Fruit fly (Drosophila melanogaster) whole organism, prepupa: ENCODE data around the gene Acsf2.
A peak's percentile ranks its signal among the peaks of the same experiment; 100 is the strongest.

Source experiments
- Blimp-1 ChIP-seq: fragments of 200-800 bp; sonication (Bioruptor generic); optimal IDR thresholded peaks from 3 replicates; lab custom pipeline; 2017; ENCODE audit warnings: missing biosample characterization, missing genetic modification characterization, mild to moderate bottlenecking, moderate library complexity, missing genetic modification reagents
- CG10669 ChIP-seq: fragments of 200-800 bp; sonication (Bioruptor generic); optimal IDR thresholded peaks from 3 replicates; lab custom pipeline; 2018; ENCODE audit warnings: missing biosample characterization, mild to moderate bottlenecking, missing genetic modification characterization, moderate library complexity
- CG11762 ChIP-seq: fragments of 200-800 bp; sonication (Bioruptor generic); optimal IDR thresholded peaks from 3 replicates; lab custom pipeline; 2016; ENCODE audit warnings: missing biosample characterization, missing genetic modification characterization; ENCODE audit not compliant: insufficient read depth
- CG11902 ChIP-seq: fragments of 200-800 bp; sonication (Bioruptor generic); optimal IDR thresholded peaks from 3 replicates; lab custom pipeline; 2016; ENCODE audit warnings: missing biosample characterization, missing genetic modification characterization
- CG15336 ChIP-seq: fragments of 200-800 bp; sonication (Bioruptor generic); IDR thresholded peaks from 2 replicates; pipeline ENCODE4 v1.3.6; 2022; ENCODE audit warnings: missing biosample characterization, missing genetic modification characterization
- CG16779 ChIP-seq: fragments of 200-800 bp; sonication (Bioruptor generic); optimal IDR thresholded peaks from 3 replicates; lab custom pipeline; 2017; ENCODE audit warnings: missing biosample characterization, mild to moderate bottlenecking, missing genetic modification characterization
- CG3032 ChIP-seq: fragments of 200-800 bp; optimal IDR thresholded peaks from 2 replicates; lab custom pipeline; 2019; ENCODE audit warnings: missing biosample characterization, mild to moderate bottlenecking, missing genetic modification characterization, moderate library complexity
- CG31627 ChIP-seq: fragments of 200-800 bp; sonication (Bioruptor generic); optimal IDR thresholded peaks from 3 replicates; lab custom pipeline; 2016; ENCODE audit warnings: missing biosample characterization, missing genetic modification characterization
- CG32006 ChIP-seq: fragments of 200-800 bp; sonication (Bioruptor generic); optimal IDR thresholded peaks from 3 replicates; lab custom pipeline; 2017; ENCODE audit warnings: missing biosample characterization, mild to moderate bottlenecking, missing genetic modification characterization
- CG34406 ChIP-seq: fragments of 200-800 bp; sonication (Bioruptor generic); optimal IDR thresholded peaks from 3 replicates; lab custom pipeline; 2016; ENCODE audit warnings: missing biosample characterization, missing genetic modification characterization
- CG3919 ChIP-seq: fragments of 200-800 bp; sonication (Bioruptor generic); optimal IDR thresholded peaks from 3 replicates; lab custom pipeline; 2016; ENCODE audit warnings: missing biosample characterization, missing genetic modification characterization
- CG4318 ChIP-seq: fragments of 200-800 bp; sonication (Bioruptor generic); optimal IDR thresholded peaks from 3 replicates; lab custom pipeline; 2017; ENCODE audit warnings: missing biosample characterization, mild to moderate bottlenecking, missing genetic modification characterization
- CG6163 ChIP-seq: fragments of 200-800 bp; sonication (Bioruptor generic); IDR thresholded peaks from 3 replicates; pipeline ENCODE4 v1.3.6; 2022; ENCODE audit warnings: missing biosample characterization, missing genetic modification characterization
- CG6276 ChIP-seq: fragments of 200-800 bp; sonication (Bioruptor generic); optimal IDR thresholded peaks from 2 replicates; lab custom pipeline; 2017; ENCODE audit warnings: missing biosample characterization, mild to moderate bottlenecking, missing genetic modification characterization
- CG6792 ChIP-seq: fragments of 200-800 bp; sonication (Bioruptor generic); optimal IDR thresholded peaks from 3 replicates; lab custom pipeline; 2016; ENCODE audit warnings: missing biosample characterization, missing genetic modification characterization
- CG6808 ChIP-seq: fragments of 200-800 bp; sonication (Bioruptor generic); optimal IDR thresholded peaks from 3 replicates; lab custom pipeline; 2017; ENCODE audit warnings: missing biosample characterization, missing genetic modification characterization, mild to moderate bottlenecking, moderate library complexity, missing genetic modification reagents
- CG6854 ChIP-seq: fragments of 200-800 bp; sonication (Bioruptor generic); optimal IDR thresholded peaks from 2 replicates; lab custom pipeline; 2017; ENCODE audit warnings: missing biosample characterization, mild to moderate bottlenecking, missing genetic modification characterization
- CG7368 ChIP-seq: fragments of 200-800 bp; sonication (Bioruptor generic); optimal IDR thresholded peaks from 3 replicates; lab custom pipeline; 2016; ENCODE audit warnings: missing biosample characterization, missing genetic modification characterization
- CG8119 ChIP-seq: fragments of 200-800 bp; sonication (Bioruptor generic); IDR thresholded peaks from 3 replicates; pipeline ENCODE4 v1.3.6; 2022; ENCODE audit warnings: missing biosample characterization, missing genetic modification characterization
- CG8632 ChIP-seq: fragments of 200-800 bp; sonication (Bioruptor generic); optimal IDR thresholded peaks from 3 replicates; lab custom pipeline; 2016; ENCODE audit warnings: missing biosample characterization, missing genetic modification characterization
- CG9139 ChIP-seq: fragments of 200-800 bp; sonication (Bioruptor generic); optimal IDR thresholded peaks from 3 replicates; lab custom pipeline; 2017; ENCODE audit warnings: missing biosample characterization, mild to moderate bottlenecking, missing genetic modification characterization
- Eip75B ChIP-seq: fragments of 200-800 bp; sonication (Bioruptor generic); optimal IDR thresholded peaks from 3 replicates; lab custom pipeline; 2016; ENCODE audit warnings: missing biosample characterization, missing genetic modification characterization
- Eip93F ChIP-seq: fragments of 200-800 bp; sonication (Bioruptor generic); optimal IDR thresholded peaks from 2 replicates; lab custom pipeline; 2016; ENCODE audit warnings: missing biosample characterization, mild to moderate bottlenecking, missing genetic modification characterization
- Ets21C ChIP-seq: fragments of 200-800 bp; sonication (Bioruptor generic); optimal IDR thresholded peaks from 3 replicates; lab custom pipeline; 2016; ENCODE audit warnings: missing biosample characterization, missing genetic modification characterization
- Ets96B ChIP-seq: fragments of 200-800 bp; optimal IDR thresholded peaks from 2 replicates; lab custom pipeline; 2019; ENCODE audit warnings: missing biosample characterization, mild to moderate bottlenecking, missing genetic modification characterization, moderate library complexity
- Gug ChIP-seq: fragments of 200-800 bp; sonication (Bioruptor generic); IDR thresholded peaks from 2 replicates; pipeline ENCODE4 v1.3.6; 2022; ENCODE audit warnings: missing biosample characterization, missing genetic modification characterization
- Hr38 ChIP-seq: sonication (Bioruptor generic); optimal IDR thresholded peaks from 2 replicates; lab custom pipeline; 2016; ENCODE audit warnings: missing biosample characterization, missing genetic modification characterization
- Hr4 ChIP-seq: fragments of 200-800 bp; sonication (Bioruptor generic); optimal IDR thresholded peaks from 3 replicates; lab custom pipeline; 2016; ENCODE audit warnings: missing biosample characterization, missing genetic modification characterization
- Met ChIP-seq: fragments of 200-800 bp; sonication (Bioruptor generic); optimal IDR thresholded peaks from 3 replicates; lab custom pipeline; 2016; ENCODE audit warnings: missing biosample characterization, missing genetic modification characterization
- Smox ChIP-seq: fragments of 200-800 bp; sonication (Bioruptor generic); optimal IDR thresholded peaks from 3 replicates; lab custom pipeline; 2016; ENCODE audit warnings: missing biosample characterization, missing genetic modification characterization
- Sox102F ChIP-seq: fragments of 200-800 bp; sonication (Bioruptor generic); optimal IDR thresholded peaks from 2 replicates; lab custom pipeline; 2016; ENCODE audit warnings: missing biosample characterization, mild to moderate bottlenecking, missing genetic modification characterization
- Sox14 ChIP-seq: fragments of 200-800 bp; sonication (Bioruptor generic); optimal IDR thresholded peaks from 3 replicates; lab custom pipeline; 2016; ENCODE audit warnings: missing biosample characterization, missing genetic modification characterization
- Sox15 ChIP-seq: fragments of 200-800 bp; sonication (Bioruptor generic); optimal IDR thresholded peaks from 3 replicates; lab custom pipeline; 2016; ENCODE audit warnings: missing biosample characterization, missing genetic modification characterization
- achi ChIP-seq: fragments of 200-800 bp; sonication (Bioruptor generic); optimal IDR thresholded peaks from 3 replicates; lab custom pipeline; 2016; ENCODE audit warnings: missing biosample characterization, missing genetic modification characterization
- acj6 ChIP-seq: fragments of 200-800 bp; sonication (Bioruptor generic); optimal IDR thresholded peaks from 3 replicates; lab custom pipeline; 2016; ENCODE audit warnings: missing biosample characterization, missing genetic modification characterization
- dsx ChIP-seq: fragments of 200-800 bp; optimal IDR thresholded peaks from 3 replicates; lab custom pipeline; 2019; ENCODE audit warnings: missing biosample characterization, mild to moderate bottlenecking, missing genetic modification characterization, moderate library complexity; ENCODE audit not compliant: poor library complexity, severe bottlenecking
- eg ChIP-seq: fragments of 200-800 bp; sonication (Bioruptor generic); IDR thresholded peaks from 3 replicates; pipeline ENCODE4 v1.3.6; 2022; ENCODE audit warnings: missing biosample characterization, missing genetic modification characterization
- esn ChIP-seq: fragments of 200-800 bp; sonication (Bioruptor generic); optimal IDR thresholded peaks from 2 replicates; lab custom pipeline; 2016; ENCODE audit warnings: missing biosample characterization, mild to moderate bottlenecking, missing genetic modification characterization, moderate library complexity
- fd59A ChIP-seq: fragments of 200-800 bp; sonication (Bioruptor generic); optimal IDR thresholded peaks from 2 replicates; lab custom pipeline; 2017; ENCODE audit warnings: missing biosample characterization, mild to moderate bottlenecking, missing genetic modification characterization, missing genetic modification reagents
- fd85E ChIP-seq: fragments of 200-800 bp; sonication (Bioruptor generic); optimal IDR thresholded peaks from 3 replicates; lab custom pipeline; 2016; ENCODE audit warnings: missing biosample characterization, missing genetic modification characterization
- fkh ChIP-seq: fragments of 200-800 bp; sonication (Bioruptor generic); optimal IDR thresholded peaks from 3 replicates; lab custom pipeline; 2017; ENCODE audit warnings: missing biosample characterization, mild to moderate bottlenecking, missing genetic modification characterization, moderate library complexity
- net ChIP-seq: fragments of 200-800 bp; sonication (Bioruptor generic); optimal IDR thresholded peaks from 3 replicates; lab custom pipeline; 2016; ENCODE audit warnings: missing biosample characterization, missing genetic modification characterization
- pdm3 ChIP-seq: fragments of 200-800 bp; sonication (Bioruptor generic); optimal IDR thresholded peaks from 3 replicates; lab custom pipeline; 2016; ENCODE audit warnings: missing biosample characterization, missing genetic modification characterization
- spab ChIP-seq: fragments of 200-800 bp; sonication (Bioruptor generic); optimal IDR thresholded peaks from 2 replicates; lab custom pipeline; 2017; ENCODE audit warnings: missing biosample characterization, mild to moderate bottlenecking, missing genetic modification characterization, missing genetic modification reagents
- svp ChIP-seq: fragments of 200-800 bp; sonication (Bioruptor generic); peaks from one replicate; lab custom pipeline; 2016; ENCODE audit warnings: missing biosample characterization, missing genetic modification characterization
- topi ChIP-seq: fragments of 200-800 bp; sonication (Bioruptor generic); optimal IDR thresholded peaks from 3 replicates; lab custom pipeline; 2016; ENCODE audit warnings: missing biosample characterization, missing genetic modification characterization

The Acsf2 gene

dm6 chr2L:5294392-5295244, 47.4 kb downstream of the Acsf2 start (continued):
- TF ChIP-seq acj6 (GFP tag; lab: Kevin White, UChicago), result no peak
- TF ChIP-seq Eip93F (GFP tag; lab: Kevin White, UChicago), result peak; percentile 41
- no peak for TF ChIP-seq CG4318
- peak; percentile 99 for TF ChIP-seq Sox14 (GFP tag; lab: Kevin White, UChicago)
- TF ChIP-seq Blimp-1 (GFP tag; lab: Kevin White, UChicago), result peak; percentile 96
- TF ChIP-seq CG7368 (GFP tag; lab: Kevin White, UChicago), result no peak

dm6 chr2L:5292977-5293513, 49.0 kb downstream of the Acsf2 start:
- TF ChIP-seq fd85E (GFP tag; lab: Kevin White, UChicago) (peak; percentile 86), Sox15 (peak; percentile 89), Smox (GFP tag; lab: Kevin White, UChicago) (peak; percentile 94), achi (GFP tag; lab: Kevin White, UChicago) (peak; percentile 94), CG9139 (GFP tag; lab: Kevin White, UChicago) (peak; percentile 95), CG15336 (GFP tag; lab: Robert Waterston, UW) (peak; percentile 93), CG4318 (peak; percentile 80), acj6 (GFP tag; lab: Kevin White, UChicago) (peak; percentile 96), dsx (peak; percentile 95), esn (GFP tag; lab: Kevin White, UChicago) (peak; percentile 96), CG3919 (GFP tag; lab: Kevin White, UChicago) (peak; percentile 95), Eip75B (GFP tag; lab: Kevin White, UChicago) (peak; percentile 97), CG6792 (GFP tag; lab: Kevin White, UChicago) (peak; percentile 96), CG32006 (GFP tag; lab: Kevin White, UChicago) (peak; percentile 92), CG34406 (GFP tag; lab: Kevin White, UChicago) (peak; percentile 95), CG3032 (tag; lab: Kevin White, UChicago) (peak; percentile 97), svp (GFP tag; lab: Kevin White, UChicago) (peak; percentile 99), net (GFP tag; lab: Kevin White, UChicago) (peak; percentile 96), topi (GFP tag; lab: Kevin White, UChicago) (peak; percentile 95), CG6163 (GFP tag; lab: Robert Waterston, UW) (peak; percentile 96), CG16779 (peak; percentile 94), Sox14 (GFP tag; lab: Kevin White, UChicago) (peak; percentile 99), CG31627 (GFP tag; lab: Kevin White, UChicago) (peak; percentile 95), CG8119 (GFP tag; lab: Robert Waterston, UW) (peak; percentile 94), CG6808 (peak; percentile 96), CG11762 (GFP tag; lab: Kevin White, UChicago) (peak; percentile 91), Eip93F (GFP tag; lab: Kevin White, UChicago) (peak; percentile 88), spab (peak; percentile 93), eg (GFP tag; lab: Robert Waterston, UW) (peak; percentile 92), Ets96B (peak; percentile 99), fkh (GFP tag; lab: Kevin White, UChicago) (peak; percentile 70), CG8632 (GFP tag; lab: Kevin White, UChicago) (peak; percentile 94), fd59A (GFP tag; lab: Kevin White, UChicago) (peak; percentile 95), Hr4 (peak; percentile 89), Met (GFP tag; lab: Kevin White, UChicago) (peak; percentile 97), CG7368 (GFP tag; lab: Kevin White, UChicago) (peak; percentile 92), CG6854 (GFP tag; lab: Kevin White, UChicago) (peak; percentile 86), pdm3 (peak; percentile 96), Hr38 (GFP tag; lab: Kevin White, UChicago) (no peak), CG6276 (GFP tag; lab: Kevin White, UChicago) (peak; percentile 85), CG10669 (peak; percentile 97), CG11902 (GFP tag; lab: Kevin White, UChicago) (peak; percentile 86), Gug (GFP tag; lab: Robert Waterston, UW) (peak; percentile 78), Ets21C (GFP tag; lab: Kevin White, UChicago) (peak; percentile 93), Sox102F (GFP tag; lab: Kevin White, UChicago) (peak; percentile 96)
